Fruit fly (Drosophila melanogaster) whole organism, prepupa: Measurements from ENCODE around the gene Ifrd1.

ENCODE experiments used
- CG3919 ChIP-seq: fragments of 200-800 bp; sonication (Bioruptor generic); optimal IDR thresholded peaks from 3 replicates; lab custom pipeline; 2016; ENCODE audit warnings: missing biosample characterization, missing genetic modification characterization
- Hr38 ChIP-seq: sonication (Bioruptor generic); optimal IDR thresholded peaks from 2 replicates; lab custom pipeline; 2016; ENCODE audit warnings: missing biosample characterization, missing genetic modification characterization
- net ChIP-seq: fragments of 200-800 bp; sonication (Bioruptor generic); optimal IDR thresholded peaks from 3 replicates; lab custom pipeline; 2016; ENCODE audit warnings: missing biosample characterization, missing genetic modification characterization
- salr ChIP-seq, 2 experiments: fragments of 200-800 bp; sonication (Bioruptor generic); optimal IDR thresholded peaks; 3 replicates each; lab custom pipeline; 2016 to 2018; ENCODE audit warnings: missing biosample characterization in 2 of 2, missing genetic modification characterization in 2 of 2, mild to moderate bottlenecking in 1 of 2

DNA sequence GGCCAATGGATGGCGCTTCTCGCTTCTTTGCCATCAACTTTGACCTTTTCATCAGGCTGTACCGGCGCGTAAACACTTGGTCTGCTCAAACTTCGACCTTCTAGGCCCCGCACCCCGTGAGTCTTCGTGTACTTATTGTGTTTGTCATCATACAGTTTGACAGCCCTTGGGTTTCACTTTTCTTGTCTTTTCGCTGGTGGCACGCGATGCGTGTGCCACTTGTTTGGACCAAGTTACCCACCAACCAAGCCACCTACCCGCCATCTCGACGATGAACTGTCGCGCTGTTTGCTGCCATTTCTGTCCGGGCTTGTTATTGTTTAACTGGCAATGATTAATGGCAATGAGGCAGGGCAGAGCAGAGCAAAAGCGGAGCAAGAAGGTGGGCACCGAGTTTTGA lies 33.5 kb upstream of the Ifrd1 start:
- no peak for TF ChIP-seq salr (GFP tag; optimal IDR thresholded peaks at IDR 0.05; lab: Kevin White, UChicago)
- no peak for TF ChIP-seq CG3919 (GFP tag; lab: Kevin White, UChicago)
- no peak for TF ChIP-seq net
- no peak for TF ChIP-seq Hr38 (GFP tag; lab: Kevin White, UChicago)
